Fruit fly (Drosophila melanogaster): ENCODE results near the gene tzn.

- TF ChIP-seq rn (GFP tag; IDR thresholded peaks at IDR 0.05) = no peak
- TF ChIP-seq CG8159 (tag; optimal IDR thresholded peaks at IDR 0.05) = no peak
- TF ChIP-seq CG8301 (tag; optimal IDR thresholded peaks at IDR 0.05) = no peak
- TF ChIP-seq Snoo (tag; optimal IDR thresholded peaks at IDR 0.05) = no peak
Observed at dm6 chr3L:20837831-20838301, 39.4 kb downstream of the tzn start.
